Comparison of ENCODE assay signal across 4 fruit fly cellular contexts in the genomic region with DNA sequence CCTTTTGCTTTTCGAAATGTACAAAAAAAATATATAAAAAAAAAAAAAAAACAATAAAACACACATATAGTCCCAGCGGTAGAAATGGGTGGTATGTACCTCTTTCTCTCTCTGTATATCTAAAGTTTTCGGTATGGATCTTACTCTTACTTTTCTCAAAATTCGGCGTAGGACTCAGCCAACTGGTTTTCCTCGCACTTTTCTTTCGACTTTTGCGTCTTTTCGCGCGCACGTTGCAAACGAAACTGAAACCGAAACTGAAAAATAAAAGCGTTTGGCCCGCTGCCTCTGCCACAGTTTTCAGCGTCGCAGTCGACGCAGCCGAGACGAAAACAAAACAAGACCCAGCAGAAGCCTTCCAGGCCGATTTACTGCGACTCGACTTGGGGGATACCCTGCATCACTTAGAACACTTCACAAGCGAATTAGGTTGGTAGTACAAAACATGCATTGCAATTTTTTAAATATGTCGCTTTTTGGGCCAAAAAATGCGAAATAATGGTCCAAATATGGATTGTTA.
A peak's percentile ranks its signal among the peaks of the same experiment; 100 is the strongest.
TF ChIP-seq lines count a peak whose summit lies in the region.

TSS of gene CG1572 (minus strand) at position 266 of the 520 bp plus-strand sequence.

TF ChIP-seq in whole organism, adult, 20 proteins besides CTCF, POLR2A, EP300 and RAD21 (continued from another document):
- TF ChIP-seq Crg-1 (GFP tag; optimal IDR thresholded peaks at IDR 0.05; lab: Kevin White, UChicago) (no peak), cnc (optimal IDR thresholded peaks at IDR 0.05; lab: Kevin White, UChicago) (no peak), CG12768 (GFP tag; optimal IDR thresholded peaks at IDR 0.05; lab: Kevin White, UChicago) (no peak)

TF ChIP-seq in whole organism, embryonic, 481 proteins besides CTCF, POLR2A, EP300 and RAD21 (continued from another document and continues in another):
- no peak for TF ChIP-seq ap (GFP tag; IDR thresholded peaks at IDR 0.05; lab: Robert Waterston, UW)
- TF ChIP-seq Drgx (GFP tag; IDR thresholded peaks at IDR 0.05; lab: Robert Waterston, UW), result no peak
- TF ChIP-seq Lhr (GFP tag; optimal IDR thresholded peaks at IDR 0.05; lab: Kevin White, UChicago), result no peak
- no peak for TF ChIP-seq CG13123 (GFP tag; optimal IDR thresholded peaks at IDR 0.05; lab: Kevin White, UChicago)
- TF ChIP-seq peb (GFP tag; IDR thresholded peaks at IDR 0.05; lab: Robert Waterston, UW), result no peak
- no peak for TF ChIP-seq lola (GFP tag; optimal IDR thresholded peaks at IDR 0.05; lab: Kevin White, UChicago)
- TF ChIP-seq E2f1 (GFP tag; IDR thresholded peaks at IDR 0.05; lab: Robert Waterston, UW), result 0 out of 2 replicates have a peak, but pooled peaks have one; percentile 9
- peak; percentile 43 for TF ChIP-seq CG10543 (GFP tag; optimal IDR thresholded peaks at IDR 0.05; lab: Kevin White, UChicago)
- no peak for TF ChIP-seq CG7745 (tag; optimal IDR thresholded peaks at IDR 0.05; lab: Kevin White, UChicago)
- peak; percentile 30 for TF ChIP-seq Atf3 (GFP tag; optimal IDR thresholded peaks at IDR 0.05; lab: Kevin White, UChicago)
- TF ChIP-seq CG10366 (GFP tag; IDR thresholded peaks at IDR 0.05; lab: Robert Waterston, UW), result no peak
- no peak for TF ChIP-seq CG8765 (GFP tag; IDR thresholded peaks at IDR 0.05; lab: Robert Waterston, UW)
- TF ChIP-seq Ravus (GFP tag; IDR thresholded peaks at IDR 0.05; lab: Robert Waterston, UW), result no peak
- TF ChIP-seq gt (GFP tag; IDR thresholded peaks at IDR 0.05; lab: Robert Waterston, UW), result no peak
- TF ChIP-seq klu (GFP tag; IDR thresholded peaks at IDR 0.05; lab: Robert Waterston, UW), result no peak
- peak; percentile 36; the same call in 1 of the 2 replicates for TF ChIP-seq CG9932 (GFP tag; IDR thresholded peaks at IDR 0.05; lab: Robert Waterston, UW)
- no peak for TF ChIP-seq pita (GFP tag; optimal IDR thresholded peaks at IDR 0.05; lab: Kevin White, UChicago)
- no peak for TF ChIP-seq ro (GFP tag; IDR thresholded peaks at IDR 0.05; lab: Robert Waterston, UW)
- 0 out of 2 replicates have a peak, but pooled peaks have one; percentile 17 for TF ChIP-seq CG31224 (GFP tag; IDR thresholded peaks at IDR 0.05; lab: Robert Waterston, UW)
- TF ChIP-seq CG15479 (GFP tag; optimal IDR thresholded peaks at IDR 0.05; lab: Kevin White, UChicago), result no peak
- peak; percentile 85 for TF ChIP-seq Blimp-1 (GFP tag; optimal IDR thresholded peaks at IDR 0.05; lab: Kevin White, UChicago)
- TF ChIP-seq HLHmδ (GFP tag; optimal IDR thresholded peaks at IDR 0.05; lab: Kevin White, UChicago), result no peak
- peak; percentile 78 for TF ChIP-seq D19B (GFP tag; optimal IDR thresholded peaks at IDR 0.05; lab: Kevin White, UChicago)
- TF ChIP-seq CG11695 (GFP tag; IDR thresholded peaks at IDR 0.05; lab: Robert Waterston, UW), result no peak; the same call in 2 of the 3 replicates
- no peak for TF ChIP-seq CG8290 (GFP tag; optimal IDR thresholded peaks at IDR 0.05; lab: Kevin White, UChicago)
- TF ChIP-seq CG8290 (tag; optimal IDR thresholded peaks at IDR 0.05; lab: Kevin White, UChicago), result no peak
- no peak for TF ChIP-seq CG9817 (tag; optimal IDR thresholded peaks at IDR 0.05; lab: Kevin White, UChicago)
- no peak for TF ChIP-seq CG17612 (GFP tag; IDR thresholded peaks at IDR 0.05; lab: Robert Waterston, UW)
- no peak for TF ChIP-seq Scr (GFP tag; IDR thresholded peaks at IDR 0.05; lab: Robert Waterston, UW; ENCODE audit: partially characterized antibody)
- no peak for TF ChIP-seq nerfin-2 (GFP tag; IDR thresholded peaks at IDR 0.05; lab: Robert Waterston, UW; ENCODE audit: partially characterized antibody)
- no peak for TF ChIP-seq Ssrp (tag; optimal IDR thresholded peaks at IDR 0.05; lab: Kevin White, UChicago)
- TF ChIP-seq CG18599 (GFP tag; optimal IDR thresholded peaks at IDR 0.05; lab: Kevin White, UChicago), result no peak
- TF ChIP-seq pros (GFP tag; optimal IDR thresholded peaks at IDR 0.05; lab: Kevin White, UChicago), result no peak
- TF ChIP-seq fd64A (GFP tag; optimal IDR thresholded peaks at IDR 0.05; lab: Kevin White, UChicago), result no peak
- no peak for TF ChIP-seq CG11247 (GFP tag; IDR thresholded peaks at IDR 0.05; lab: Robert Waterston, UW)
- TF ChIP-seq Awh (GFP tag; IDR thresholded peaks at IDR 0.05; lab: Robert Waterston, UW), result no peak
- TF ChIP-seq CG4707 (GFP tag; optimal IDR thresholded peaks at IDR 0.05; lab: Kevin White, UChicago), result no peak
- no peak for TF ChIP-seq Doc3 (GFP tag; IDR thresholded peaks at IDR 0.05; lab: Robert Waterston, UW; ENCODE audit: partially characterized antibody)
- TF ChIP-seq pum (GFP tag; optimal IDR thresholded peaks at IDR 0.05; lab: Kevin White, UChicago), result no peak
- no peak for TF ChIP-seq Max (GFP tag; optimal IDR thresholded peaks at IDR 0.05; lab: Kevin White, UChicago)
- TF ChIP-seq Dip2 (GFP tag; IDR thresholded peaks at IDR 0.05; lab: Robert Waterston, UW), result no peak
- no peak for TF ChIP-seq CG1602 (GFP tag; optimal IDR thresholded peaks at IDR 0.05; lab: Kevin White, UChicago)

TF ChIP-seq in whole organism, prepupa, 60 proteins besides CTCF, POLR2A, EP300 and RAD21 (continued from another document):
- TF ChIP-seq esn (GFP tag; optimal IDR thresholded peaks at IDR 0.05; lab: Kevin White, UChicago) (peak; percentile 53), CG8119 (GFP tag; IDR thresholded peaks at IDR 0.05; lab: Robert Waterston, UW) (peak; percentile 45; the same call in 1 of the 3 replicates), Met (GFP tag; optimal IDR thresholded peaks at IDR 0.05; lab: Kevin White, UChicago) (peak; percentile 37), Ets96B (tag; optimal IDR thresholded peaks at IDR 0.05; lab: Kevin White, UChicago) (no peak), CG15336 (GFP tag; IDR thresholded peaks at IDR 0.05; lab: Robert Waterston, UW) (peak; percentile 15; the same call in 1 of the 2 replicates), CG6163 (GFP tag; IDR thresholded peaks at IDR 0.05; lab: Robert Waterston, UW) (peak; percentile 63), CG6854 (GFP tag; optimal IDR thresholded peaks at IDR 0.05; lab: Kevin White, UChicago) (peak; percentile 50), dsx (GFP tag; optimal IDR thresholded peaks at IDR 0.05; lab: Kevin White, UChicago; ENCODE audit: poor library complexity, severe bottlenecking) (no peak), achi (GFP tag; optimal IDR thresholded peaks at IDR 0.05; lab: Kevin White, UChicago) (peak; percentile 14), CG6276 (GFP tag; optimal IDR thresholded peaks at IDR 0.05; lab: Kevin White, UChicago) (peak; percentile 6)

TF ChIP-seq in whole organism, wandering third instar larva, 38 proteins besides CTCF, POLR2A, EP300 and RAD21 (continued from another document):
- TF ChIP-seq dsf (GFP tag; optimal IDR thresholded peaks at IDR 0.05; lab: Kevin White, UChicago; ENCODE audit: borderline replicate concordance) (no peak), jim (GFP tag; optimal IDR thresholded peaks at IDR 0.05; lab: Kevin White, UChicago) (no peak), Dfd (GFP tag; optimal IDR thresholded peaks at IDR 0.05; lab: Kevin White, UChicago) (no peak), psq (GFP tag; optimal IDR thresholded peaks at IDR 0.05; lab: Kevin White, UChicago) (peak; percentile 11), dl (GFP tag; optimal IDR thresholded peaks at IDR 0.05; lab: Kevin White, UChicago; ENCODE audit: insufficient read depth in 1 of 2, partially characterized antibody in 2 of 2) (no peak), Myc (optimal IDR thresholded peaks at IDR 0.05; lab: Kevin White, UChicago) (no peak), rgr (GFP tag; optimal IDR thresholded peaks at IDR 0.05; lab: Kevin White, UChicago) (peak; percentile 48), Hr78 (GFP tag; optimal IDR thresholded peaks at IDR 0.05; lab: Kevin White, UChicago) (no peak), tai (GFP tag; optimal IDR thresholded peaks at IDR 0.05; lab: Kevin White, UChicago) (no peak), lola (GFP tag; optimal IDR thresholded peaks at IDR 0.05; lab: Kevin White, UChicago) (no peak), HLH106 (tag; optimal IDR thresholded peaks at IDR 0.05; lab: Kevin White, UChicago) (no peak), Abd-B (GFP tag; optimal IDR thresholded peaks at IDR 0.05; lab: Kevin White, UChicago) (no peak), sv (GFP tag; optimal IDR thresholded peaks at IDR 0.05; lab: Kevin White, UChicago) (no peak), CrebA (GFP tag; optimal IDR thresholded peaks at IDR 0.05; lab: Kevin White, UChicago; ENCODE audit: borderline replicate concordance) (no peak), fru (GFP tag; optimal IDR thresholded peaks at IDR 0.05; lab: Kevin White, UChicago) (peak; percentile 25), usp (GFP tag; optimal IDR thresholded peaks at IDR 0.05; lab: Kevin White, UChicago) (no peak), brk (GFP tag; optimal IDR thresholded peaks at IDR 0.05; lab: Kevin White, UChicago) (no peak), Mio (GFP tag; optimal IDR thresholded peaks at IDR 0.05; lab: Kevin White, UChicago) (no peak), h (GFP tag; optimal IDR thresholded peaks at IDR 0.05; lab: Kevin White, UChicago) (peak; percentile 49)
